Worm (Caenorhabditis elegans) whole organism, early embryonic: ENCODE data around the gene imb-2.

Experiments
- B0310.2 ChIP-seq: sonication (generic microtip); optimal IDR thresholded peaks from 2 replicates; lab custom pipeline; 2016; ENCODE audit warnings: mild to moderate bottlenecking, missing genetic modification characterization, missing compliant biosample characterization
- F13C5.2 ChIP-seq: sonication (generic microtip); optimal IDR thresholded peaks from 2 replicates; lab custom pipeline; 2017; ENCODE audit warnings: mild to moderate bottlenecking, missing genetic modification characterization, inconsistent platforms, missing compliant biosample characterization
- aly-1 ChIP-seq: sonication (generic microtip); optimal IDR thresholded peaks from 2 replicates; lab custom pipeline; 2016; ENCODE audit warnings: missing genetic modification characterization, missing compliant biosample characterization
- ama-1 ChIP-seq: fragments of 150-350 bp; optimal IDR thresholded peaks from 2 replicates; lab custom pipeline; 2014
- ceh-13 ChIP-seq: fragments of 200-800 bp; sonication (Bioruptor generic); optimal IDR thresholded peaks from 2 replicates; lab custom pipeline; 2018; ENCODE audit warnings: mild to moderate bottlenecking, missing genetic modification characterization, missing compliant biosample characterization
- ceh-36 ChIP-seq: sonication (generic microtip); optimal IDR thresholded peaks from 2 replicates; lab custom pipeline; 2016; ENCODE audit warnings: missing genetic modification characterization, inconsistent platforms, missing compliant biosample characterization
- ets-7 ChIP-seq: sonication (generic microtip); optimal IDR thresholded peaks from 2 replicates; lab custom pipeline; 2016; ENCODE audit warnings: missing genotype, missing genetic modification characterization, missing compliant biosample characterization
- flt-1 ChIP-seq: fragments of 200-800 bp; sonication (Bioruptor generic); IDR thresholded peaks from 2 replicates; pipeline ENCODE4 v1.3.6; 2022; ENCODE audit warnings: missing genetic modification characterization, missing compliant biosample characterization
- hmbx-1 ChIP-seq: sonication (generic microtip); optimal IDR thresholded peaks from 2 replicates; lab custom pipeline; 2016; ENCODE audit warnings: mild to moderate bottlenecking, missing genetic modification characterization, missing compliant biosample characterization
- hmg-4 ChIP-seq: fragments of 200-800 bp; sonication (Bioruptor generic); optimal IDR thresholded peaks from 2 replicates; lab custom pipeline; 2018; ENCODE audit warnings: mild to moderate bottlenecking, missing genetic modification characterization, missing compliant biosample characterization
- hnd-1 ChIP-seq: sonication (generic microtip); optimal IDR thresholded peaks from 2 replicates; lab custom pipeline; 2016; ENCODE audit warnings: missing genetic modification characterization, missing compliant biosample characterization
- pes-1 ChIP-seq: fragments of 200-800 bp; sonication (Bioruptor generic); IDR thresholded peaks from 2 replicates; pipeline ENCODE4 v1.3.6; 2022; ENCODE audit warnings: missing genetic modification reagents, missing genetic modification characterization, missing compliant biosample characterization
- scrt-1 ChIP-seq: fragments of 200-800 bp; sonication (Bioruptor generic); IDR thresholded peaks from 2 replicates; pipeline ENCODE4 v1.3.6; 2022; ENCODE audit warnings: missing genetic modification characterization, missing compliant biosample characterization
- sea-1 ChIP-seq: fragments of 200-800 bp; sonication (Bioruptor generic); conservative IDR thresholded peaks from 2 replicates; pipeline ENCODE4 v1.3.6; 2022; ENCODE audit warnings: missing genetic modification characterization, missing compliant biosample characterization
- tbx-11 ChIP-seq: fragments of 200-800 bp; sonication (Bioruptor generic); IDR thresholded peaks from 2 replicates; pipeline ENCODE4 v1.3.6; 2022; ENCODE audit warnings: missing genetic modification characterization, missing compliant biosample characterization
- tbx-37 ChIP-seq: fragments of 200-800 bp; sonication (Bioruptor generic); conservative IDR thresholded peaks from 2 replicates; pipeline ENCODE4 v1.3.6; 2022; ENCODE audit warnings: missing genetic modification reagents, missing genetic modification characterization, missing compliant biosample characterization
- tra-4 ChIP-seq: sonication (generic microtip); optimal IDR thresholded peaks from 2 replicates; lab custom pipeline; 2017; ENCODE audit warnings: missing genetic modification characterization, missing compliant biosample characterization

imb-2 gene

DNA sequence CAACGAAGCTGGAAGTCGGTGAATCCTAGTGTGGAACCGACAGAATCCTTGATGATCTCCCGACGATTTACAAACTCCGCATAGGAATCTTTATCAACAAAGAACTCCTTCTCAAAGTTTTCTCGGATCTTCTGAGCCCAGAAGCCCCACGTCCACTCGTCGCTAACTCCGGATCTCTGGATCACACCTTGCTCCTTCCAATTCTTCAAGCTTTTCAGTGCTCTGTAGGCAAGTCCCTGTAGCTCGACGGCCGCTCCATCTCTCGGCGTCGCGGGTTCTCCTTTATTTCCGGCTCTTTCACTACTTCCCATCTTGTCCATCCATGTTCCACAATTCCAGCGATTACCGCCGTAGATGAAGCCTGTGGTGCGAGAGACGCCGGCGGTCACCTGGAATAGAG is 14.1 kb upstream of the imb-2 start:
- no peak for TF ChIP-seq tbx-11
- no peak for TF ChIP-seq hmbx-1 (tag; lab: Kevin White, UChicago)
- TF ChIP-seq flt-1 (GFP tag; lab: Robert Waterston, UW), result no peak
- TF ChIP-seq aly-1, result no peak
- TF ChIP-seq tbx-37, result no peak
- no peak for TF ChIP-seq hmg-4
- TF ChIP-seq tra-4 (tag; lab: Kevin White, UChicago), result no peak
- TF ChIP-seq ceh-36, result no peak
- no peak for TF ChIP-seq ceh-13 (GFP tag; lab: Kevin White, UChicago)
- no peak for TF ChIP-seq B0310.2
- TF ChIP-seq ets-7 (tag; lab: Kevin White, UChicago), result no peak
- no peak for TF ChIP-seq scrt-1
- TF ChIP-seq hnd-1 (tag; lab: Kevin White, UChicago), result no peak
- TF ChIP-seq sea-1, result no peak
- TF ChIP-seq ama-1, result no peak
- TF ChIP-seq pes-1 (GFP tag; lab: Robert Waterston, UW), result no peak
- TF ChIP-seq F13C5.2, result no peak

ce11 chrII:14357936-14358416 is 7.5 kb upstream of the imb-2 start, which contains the start of the genes agl-1 and pfs-2:
TSS of gene agl-1 (minus strand) at chrII:14358113.
TSS of gene pfs-2 (plus strand) at chrII:14358366.
- TF ChIP-seq tbx-37 (no peak), tbx-11 (no peak), sea-1 (0 out of 2 replicates have a peak, but pooled peaks have one; percentile 12), F13C5.2 (peak; percentile 66), hmg-4 (no peak), flt-1 (GFP tag; lab: Robert Waterston, UW) (0 out of 2 replicates have a peak, but pooled peaks have one; percentile 47), hmbx-1 (tag; lab: Kevin White, UChicago) (no peak), hnd-1 (tag; lab: Kevin White, UChicago) (no peak), ceh-36 (no peak), ets-7 (tag; lab: Kevin White, UChicago) (no peak), B0310.2 (no peak), ceh-13 (GFP tag; lab: Kevin White, UChicago) (no peak), pes-1 (GFP tag; lab: Robert Waterston, UW) (peak; percentile 59), ama-1 (no peak), tra-4 (tag; lab: Kevin White, UChicago) (no peak), scrt-1 (0 out of 2 replicates have a peak, but pooled peaks have one; percentile 52), aly-1 (no peak)

ce11 chrII:14359007-14359406 is 6.5 kb upstream of the imb-2 start:
- TF ChIP-seq ceh-36, result no peak
- no peak for TF ChIP-seq ets-7 (tag; lab: Kevin White, UChicago)
- no peak for TF ChIP-seq aly-1
- no peak for TF ChIP-seq tra-4 (tag; lab: Kevin White, UChicago)
- TF ChIP-seq tbx-37, result no peak

DNA sequence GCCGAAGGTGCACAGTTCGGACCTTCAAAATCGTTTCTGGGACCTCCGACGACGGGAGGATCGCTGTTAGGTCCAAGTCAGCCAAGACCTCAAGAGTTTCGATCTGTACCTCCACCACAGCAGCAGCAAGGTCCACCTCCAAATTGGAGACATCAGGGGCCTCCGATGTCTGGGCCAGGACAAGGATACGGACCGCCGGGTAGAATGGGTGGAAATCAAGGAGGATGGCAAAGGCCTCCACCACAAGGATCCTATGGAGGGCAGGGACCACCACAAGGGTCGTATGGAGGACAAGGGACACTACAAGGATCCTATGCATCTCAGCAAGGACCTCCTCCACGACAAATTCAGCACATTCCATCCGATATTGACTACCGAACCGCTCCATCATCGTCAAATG is 4.8 kb upstream of the imb-2 start:
- TF ChIP-seq ceh-13 (GFP tag; lab: Kevin White, UChicago) (no peak), ama-1 (no peak), tbx-37 (no peak), flt-1 (GFP tag; lab: Robert Waterston, UW) (no peak), hnd-1 (tag; lab: Kevin White, UChicago) (no peak), F13C5.2 (no peak), pes-1 (GFP tag; lab: Robert Waterston, UW) (no peak), scrt-1 (no peak), hmbx-1 (tag; lab: Kevin White, UChicago) (no peak), tbx-11 (no peak), tra-4 (tag; lab: Kevin White, UChicago) (no peak), aly-1 (no peak), sea-1 (no peak), hmg-4 (no peak), ets-7 (tag; lab: Kevin White, UChicago) (no peak), B0310.2 (no peak), ceh-36 (no peak)

ce11 chrII:14361719-14362118 is 3.8 kb upstream of the imb-2 start, which contains the start of gene tebp-1:
TSS of gene tebp-1 (plus strand) at chrII:14362019.
- TF ChIP-seq ceh-13 (GFP tag; lab: Kevin White, UChicago) (no peak), tbx-37 (no peak), tra-4 (tag; lab: Kevin White, UChicago) (no peak), ama-1 (no peak), B0310.2 (no peak), hmbx-1 (tag; lab: Kevin White, UChicago) (no peak), hnd-1 (tag; lab: Kevin White, UChicago) (no peak)

ce11 chrII:14374594-14374993 is 9.1 kb downstream of the imb-2 start:
- TF ChIP-seq flt-1 (GFP tag; lab: Robert Waterston, UW) (no peak), scrt-1 (no peak), ceh-13 (GFP tag; lab: Kevin White, UChicago) (no peak), hmg-4 (no peak), pes-1 (GFP tag; lab: Robert Waterston, UW) (0 out of 2 replicates have a peak, but pooled peaks have one; percentile 18), hmbx-1 (tag; lab: Kevin White, UChicago) (no peak), ceh-36 (peak; percentile 72)

- TF ChIP-seq scrt-1 (no peak), aly-1 (no peak), ets-7 (tag; lab: Kevin White, UChicago) (no peak), F13C5.2 (no peak), ceh-36 (no peak), flt-1 (GFP tag; lab: Robert Waterston, UW) (no peak), tra-4 (tag; lab: Kevin White, UChicago) (no peak)
Measured at ce11 chrII:14377796-14378195, 12.3 kb downstream of the imb-2 start, which contains the start of gene acr-20. TSS of gene acr-20 (minus strand) at chrII:14377896.

DNA sequence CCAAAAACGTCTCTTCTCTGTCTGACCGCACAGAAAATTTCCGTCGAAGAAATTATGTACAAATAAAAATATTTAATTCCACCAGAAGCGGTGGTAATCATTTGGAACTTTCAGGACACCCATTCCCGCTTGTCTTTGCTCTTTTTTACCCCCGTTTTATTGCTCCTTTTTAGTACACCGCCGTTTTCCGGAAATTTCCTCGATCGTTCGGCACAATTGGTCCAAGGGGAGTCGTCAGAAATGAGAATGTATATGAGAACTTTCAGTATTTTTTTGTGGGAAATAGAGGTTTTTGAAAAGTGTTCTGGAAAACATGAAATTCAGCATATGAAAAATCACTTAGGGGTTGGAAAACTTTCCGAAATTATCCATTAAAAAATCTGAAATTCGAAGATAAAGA is 15.3 kb downstream of the imb-2 start:
- TF ChIP-seq tra-4 (tag; lab: Kevin White, UChicago) (no peak), pes-1 (GFP tag; lab: Robert Waterston, UW) (no peak), ama-1 (no peak), aly-1 (no peak), B0310.2 (no peak), sea-1 (no peak), ceh-36 (no peak), hmg-4 (no peak), ets-7 (tag; lab: Kevin White, UChicago) (no peak), flt-1 (GFP tag; lab: Robert Waterston, UW) (no peak), ceh-13 (GFP tag; lab: Kevin White, UChicago) (no peak)
